Fruit fly (Drosophila melanogaster) whole organism, pupa: ENCODE measurements around the gene CG34174.

Source experiments
- CG13204 ChIP-seq: fragments of 200-800 bp; sonication (Bioruptor generic); optimal IDR thresholded peaks from 2 replicates; lab custom pipeline; 2018; ENCODE audit warnings: missing biosample characterization, mild to moderate bottlenecking, missing genetic modification characterization, moderate library complexity
- CG34367 ChIP-seq: fragments of 200-800 bp; sonication (Bioruptor generic); optimal IDR thresholded peaks from 2 replicates; lab custom pipeline; 2018; ENCODE audit warnings: missing biosample characterization, mild to moderate bottlenecking, missing genetic modification characterization
- CG8301 ChIP-seq: fragments of 200-800 bp; sonication (Bioruptor generic); optimal IDR thresholded peaks from 2 replicates; lab custom pipeline; 2018; ENCODE audit warnings: missing biosample characterization, mild to moderate bottlenecking, missing genetic modification characterization

DNA sequence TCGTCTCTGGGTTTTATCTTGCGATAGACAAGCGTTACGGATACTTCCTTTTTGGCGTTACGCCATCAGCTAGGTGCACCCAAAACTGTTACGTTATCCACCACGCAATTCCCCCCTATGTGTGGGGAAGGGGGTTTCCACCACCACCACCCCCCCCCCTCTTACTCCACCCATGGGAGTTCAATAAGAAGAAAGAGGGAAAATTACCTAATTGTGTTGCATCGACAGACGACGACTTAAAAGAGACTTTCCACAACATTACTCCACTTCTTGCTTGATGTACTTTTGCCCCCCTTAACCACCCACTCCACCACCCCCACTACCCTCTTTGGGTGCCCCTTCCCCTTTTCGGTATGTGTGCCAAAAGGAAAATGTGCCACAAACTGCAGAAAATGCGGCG lies 40.9 kb upstream of the CG34174 start:
- TF ChIP-seq CG13204 (GFP tag; lab: Kevin White, UChicago), result no peak
- TF ChIP-seq CG8301 (tag; lab: Kevin White, UChicago), result no peak
- TF ChIP-seq CG34367 (tag; lab: Kevin White, UChicago), result no peak
